Fruit fly (Drosophila melanogaster) whole organism: ENCODE data around the gene CG7131.

Source experiments
- CG8478 ChIP-seq: fragments of >200 bp; optimal IDR thresholded peaks from 2 replicates; lab custom pipeline; 2018; ENCODE audit warnings: inconsistent platforms
- Dll ChIP-seq: fragments of >200 bp; optimal IDR thresholded peaks from 2 replicates; lab custom pipeline; 2017
- EcR ChIP-seq, 2 experiments: fragments of >200 bp; optimal IDR thresholded peaks; 2 replicates each; lab custom pipeline; 2017; ENCODE audit warnings: missing biosample characterization in 2 of 2, missing genetic modification characterization in 2 of 2, missing genetic modification reagents in 2 of 2
- pan ChIP-seq: fragments of >200 bp; optimal IDR thresholded peaks from 2 replicates; lab custom pipeline; 2017
- psq ChIP-seq: fragments of >200 bp; optimal IDR thresholded peaks from 2 replicates; lab custom pipeline; 2017
- usp ChIP-seq: fragments of >200 bp; optimal IDR thresholded peaks from 2 replicates; lab custom pipeline; 2017; ENCODE audit warnings: missing biosample characterization, missing genetic modification characterization, mixed read lengths

Gene CG7131

DNA sequence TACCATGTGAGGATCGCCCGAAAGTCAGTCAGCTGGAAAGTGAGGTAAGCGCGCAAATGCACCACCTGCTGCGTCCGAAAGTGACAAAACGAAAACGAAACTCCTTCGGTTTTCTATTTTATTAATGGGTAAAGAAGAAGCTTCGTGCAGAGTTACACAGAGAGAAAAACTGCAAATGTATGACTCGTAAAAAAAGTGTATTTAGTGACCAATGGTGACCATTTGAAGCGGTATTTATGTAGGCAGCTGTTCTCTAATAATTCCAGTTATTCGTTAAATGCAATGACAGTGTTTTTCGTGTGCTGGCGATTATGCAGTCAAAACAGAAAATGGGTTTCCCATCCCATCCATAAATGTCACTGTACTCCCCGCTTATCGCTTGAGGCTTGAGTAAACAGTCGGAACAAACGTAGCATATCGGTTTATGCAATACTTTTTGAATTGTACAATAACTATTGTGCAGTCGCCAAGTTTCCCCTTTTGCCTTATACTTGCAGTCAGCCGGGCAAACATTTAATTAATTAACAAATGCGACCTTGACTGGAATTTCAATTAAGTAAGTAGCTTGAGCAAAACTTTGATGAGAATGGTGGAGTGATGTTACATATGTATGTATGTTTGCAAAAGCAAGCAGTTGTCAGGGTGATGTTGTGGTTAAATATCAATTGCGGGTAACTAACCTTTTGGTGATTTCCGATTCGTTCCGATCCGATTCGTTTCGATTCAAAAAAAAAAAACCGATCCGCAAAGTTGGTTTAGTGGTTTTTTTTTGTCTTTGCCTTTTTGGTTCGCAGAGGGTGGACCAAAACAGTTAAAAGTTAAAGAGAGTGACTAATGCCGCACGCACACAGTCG lies 9.1 kb upstream of the CG7131 start:
- TF ChIP-seq pan (lab: Kevin White, UChicago) = no peak
- no peak for TF ChIP-seq usp (GFP tag; lab: Kevin White, UChicago)
- no peak for TF ChIP-seq CG8478

DNA sequence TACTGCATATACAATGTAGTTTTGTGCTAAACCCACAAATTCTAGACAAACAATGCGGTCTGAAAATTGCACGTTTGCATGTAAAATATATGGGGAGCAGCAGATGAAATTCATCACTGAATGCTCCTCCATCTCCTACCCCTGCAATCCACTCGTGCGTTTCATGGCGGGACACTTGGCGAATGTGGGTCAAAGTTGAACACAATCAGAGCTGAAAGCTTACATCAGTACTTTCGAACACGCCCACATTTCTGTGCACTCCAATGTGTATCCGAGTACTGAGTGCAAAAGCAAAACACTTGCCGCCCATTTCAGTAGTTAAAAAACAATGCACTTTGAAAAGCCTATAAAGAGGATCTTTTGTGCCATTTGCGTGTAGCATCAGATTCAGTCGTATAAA lies 8.2 kb upstream of the CG7131 start:
- TF ChIP-seq EcR (GFP tag; optimal IDR thresholded peaks at IDR 0.05; lab: Kevin White, UChicago) (no peak), CG8478 (no peak), Dll (no peak), usp (GFP tag; lab: Kevin White, UChicago) (no peak), psq (lab: Kevin White, UChicago) (no peak), pan (lab: Kevin White, UChicago) (no peak)

DNA sequence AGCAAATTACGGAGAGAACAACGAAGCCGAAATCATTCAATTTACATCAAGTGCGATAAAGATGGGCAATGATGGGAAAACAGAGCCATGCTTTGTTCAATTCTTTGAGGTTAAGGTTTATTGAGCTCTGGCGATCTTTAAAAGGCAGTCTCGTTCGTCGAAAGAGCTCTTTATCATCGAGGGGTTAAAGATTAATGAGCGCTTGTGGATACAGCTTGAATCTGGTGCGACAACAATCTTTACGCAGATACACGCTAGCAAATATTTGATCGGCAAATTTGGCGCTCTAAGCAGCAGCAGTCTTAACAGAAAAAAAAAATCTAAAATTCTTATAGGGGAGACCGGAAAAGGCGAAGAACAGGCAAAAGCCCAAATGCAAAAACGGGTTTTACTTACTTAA lies 7.5 kb upstream of the CG7131 start:
- TF ChIP-seq Dll (no peak), psq (lab: Kevin White, UChicago) (no peak), CG8478 (no peak), EcR (GFP tag; optimal IDR thresholded peaks at IDR 0.05; lab: Kevin White, UChicago) (no peak), pan (lab: Kevin White, UChicago) (no peak), usp (GFP tag; lab: Kevin White, UChicago) (no peak)

DNA sequence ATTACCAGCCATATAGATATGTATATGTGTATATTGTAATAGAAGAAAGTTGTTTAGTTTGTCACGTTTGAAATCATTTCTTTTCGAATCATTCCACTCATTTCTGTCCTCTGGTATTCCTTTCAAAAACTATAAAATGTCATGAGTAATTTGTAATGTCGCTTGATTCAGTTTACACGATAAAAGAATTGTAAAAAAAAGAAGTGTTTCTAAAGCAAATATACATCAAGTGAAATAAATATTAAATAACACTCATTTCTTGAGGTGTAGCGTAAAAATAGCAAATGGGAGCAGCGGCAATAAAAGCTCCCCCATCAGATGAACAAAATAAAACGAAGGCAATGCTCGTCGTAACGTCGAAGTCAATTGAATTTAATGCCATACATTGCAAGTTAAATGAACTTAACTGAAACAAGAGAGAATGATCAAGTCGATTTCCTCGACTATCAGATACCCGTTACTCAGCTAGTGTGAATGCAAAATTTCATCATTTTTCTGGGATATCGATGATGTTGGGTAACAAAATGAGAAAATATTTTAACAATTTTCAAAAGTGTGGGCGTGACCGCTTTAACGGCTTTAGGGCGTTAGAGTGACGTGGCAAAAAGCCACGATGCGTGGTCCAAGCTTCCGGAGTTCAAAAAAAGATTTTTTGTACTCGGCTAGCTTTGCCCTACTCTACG lies 6.8 kb upstream of the CG7131 start:
- TF ChIP-seq usp (GFP tag; lab: Kevin White, UChicago) (no peak), pan (lab: Kevin White, UChicago) (no peak), psq (lab: Kevin White, UChicago) (no peak), EcR (GFP tag; optimal IDR thresholded peaks at IDR 0.05; lab: Kevin White, UChicago) (no peak), CG8478 (no peak), Dll (no peak)

DNA sequence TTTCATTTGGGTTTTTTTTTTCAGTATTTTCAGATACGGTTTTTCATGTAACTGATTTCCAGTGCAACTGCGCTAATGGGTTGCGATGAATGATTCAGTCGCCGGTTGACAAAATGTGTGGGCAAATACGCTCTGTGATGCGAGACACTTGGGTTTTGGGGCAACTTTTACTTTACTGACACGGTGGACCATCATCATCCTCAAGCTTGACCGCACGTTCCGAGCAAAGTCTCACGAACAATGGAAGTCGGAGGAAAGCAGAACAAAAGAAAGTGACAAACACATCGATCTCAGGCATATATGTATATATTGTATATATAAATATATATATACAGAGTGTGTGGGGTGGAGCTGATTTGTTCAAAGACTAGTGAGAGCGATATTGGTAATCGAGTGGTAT lies 5.9 kb upstream of the CG7131 start:
- TF ChIP-seq usp (GFP tag; lab: Kevin White, UChicago) (no peak), CG8478 (no peak), EcR (GFP tag; optimal IDR thresholded peaks at IDR 0.05; lab: Kevin White, UChicago) (no peak), psq (lab: Kevin White, UChicago) (no peak), pan (lab: Kevin White, UChicago) (no peak), Dll (no peak)

DNA sequence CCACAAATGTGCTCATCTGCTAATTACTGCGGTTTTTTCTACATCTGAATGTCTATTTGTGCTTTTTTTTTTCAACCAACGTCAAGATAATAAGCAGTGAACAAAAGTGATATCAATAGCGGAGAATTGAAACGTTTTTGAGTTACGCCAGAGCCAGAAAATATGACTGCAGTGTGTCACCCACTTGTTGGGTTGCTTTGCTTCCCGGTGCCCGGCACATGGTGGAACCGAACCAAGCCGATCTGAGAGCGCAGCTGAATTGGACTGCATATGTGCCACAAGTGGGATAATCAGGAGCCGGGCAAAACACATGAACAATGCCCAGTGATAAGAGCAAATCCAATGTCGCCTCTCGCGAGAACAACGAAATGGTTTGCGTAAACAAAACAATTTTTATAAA lies 3.8 kb upstream of the CG7131 start:
- no peak for TF ChIP-seq Dll
- TF ChIP-seq psq (lab: Kevin White, UChicago) = no peak

DNA sequence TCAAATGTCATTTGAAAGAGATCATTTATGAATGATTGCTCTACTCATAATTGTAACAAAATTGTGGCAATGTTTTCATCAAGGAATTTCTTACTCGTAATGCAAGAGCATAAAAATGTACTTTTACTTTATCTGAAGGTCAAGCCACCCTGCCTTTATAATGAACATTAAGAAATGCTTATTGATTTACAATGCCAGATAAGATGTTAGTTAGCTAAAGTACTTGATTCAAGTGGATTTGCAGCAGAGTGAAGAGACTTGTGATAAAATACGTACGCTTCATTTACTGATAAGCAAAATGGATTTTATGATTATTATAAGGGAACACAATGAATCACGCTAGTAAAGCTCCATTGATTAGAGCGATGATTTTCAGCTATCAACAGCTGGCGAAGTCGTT lies 3.3 kb upstream of the CG7131 start:
- TF ChIP-seq EcR (GFP tag; optimal IDR thresholded peaks at IDR 0.05; lab: Kevin White, UChicago) = no peak
- no peak for TF ChIP-seq usp (GFP tag; lab: Kevin White, UChicago)
- no peak for TF ChIP-seq pan (lab: Kevin White, UChicago)
- TF ChIP-seq CG8478 = no peak
- TF ChIP-seq psq (lab: Kevin White, UChicago) = no peak
- TF ChIP-seq Dll = no peak

DNA sequence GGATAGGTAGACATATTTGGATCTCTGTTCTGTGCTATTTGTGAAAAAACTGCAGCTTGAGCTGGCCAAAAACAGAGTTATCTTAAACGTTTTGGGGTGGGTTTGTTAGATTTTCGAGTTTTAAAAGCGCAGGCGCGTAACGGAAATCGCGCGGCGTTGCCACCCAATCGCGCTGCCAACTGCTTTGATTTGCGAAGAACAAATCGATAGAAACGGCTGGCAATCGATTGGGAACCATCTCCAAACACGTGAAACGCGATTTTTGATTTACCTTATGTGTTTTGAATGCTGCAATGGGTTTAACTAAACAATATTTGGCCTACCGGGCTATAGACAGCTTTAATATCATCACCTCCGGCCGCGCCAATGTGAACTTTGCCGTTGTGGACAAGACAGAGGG lies 5.1 kb downstream of the CG7131 start, which contains the start of the genes CG14312 and CG8064:
Gene CG14312, minus strand, starts transcription at position 88 of the 400 bp plus-strand sequence.
Gene CG8064, plus strand, starts transcription at position 220 of the 400 bp plus-strand sequence.
- TF ChIP-seq psq (lab: Kevin White, UChicago) (no peak), pan (lab: Kevin White, UChicago) (no peak), usp (GFP tag; lab: Kevin White, UChicago) (no peak), Dll (no peak), EcR (GFP tag; optimal IDR thresholded peaks at IDR 0.05; lab: Kevin White, UChicago) (no peak), CG8478 (no peak)

DNA sequence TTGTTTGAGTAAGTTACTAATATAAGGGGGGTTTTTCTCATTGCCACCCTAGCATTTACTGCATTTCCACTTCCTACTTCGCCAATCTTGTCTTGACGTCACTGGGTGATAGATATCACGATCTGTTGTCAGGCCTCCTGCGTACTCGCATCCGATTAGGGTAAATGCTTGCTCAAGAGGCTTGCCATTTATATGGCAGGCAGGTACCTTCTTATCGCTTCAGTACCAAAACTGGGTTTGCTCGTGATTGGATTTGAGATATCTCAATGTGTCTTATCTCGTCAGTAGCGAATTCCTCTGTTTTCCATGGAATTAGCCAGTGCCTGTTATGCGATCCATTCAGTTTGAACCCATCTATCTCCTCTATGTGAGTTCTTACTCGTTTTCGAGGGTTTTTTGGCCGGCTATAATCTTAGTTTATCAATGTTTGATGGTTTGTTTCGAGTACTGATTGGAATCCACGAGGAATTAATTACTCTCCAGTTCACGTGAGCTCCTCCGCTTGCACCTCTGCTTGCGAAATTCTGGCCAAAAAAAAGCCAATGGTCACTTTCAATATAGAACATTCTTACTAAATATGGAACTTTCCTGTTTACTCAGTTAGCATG lies 7.6 kb downstream of the CG7131 start:
- TF ChIP-seq usp (GFP tag; lab: Kevin White, UChicago) (no peak), CG8478 (no peak), pan (lab: Kevin White, UChicago) (no peak), psq (lab: Kevin White, UChicago) (no peak), EcR (GFP tag; optimal IDR thresholded peaks at IDR 0.05; lab: Kevin White, UChicago) (no peak), Dll (no peak)

DNA sequence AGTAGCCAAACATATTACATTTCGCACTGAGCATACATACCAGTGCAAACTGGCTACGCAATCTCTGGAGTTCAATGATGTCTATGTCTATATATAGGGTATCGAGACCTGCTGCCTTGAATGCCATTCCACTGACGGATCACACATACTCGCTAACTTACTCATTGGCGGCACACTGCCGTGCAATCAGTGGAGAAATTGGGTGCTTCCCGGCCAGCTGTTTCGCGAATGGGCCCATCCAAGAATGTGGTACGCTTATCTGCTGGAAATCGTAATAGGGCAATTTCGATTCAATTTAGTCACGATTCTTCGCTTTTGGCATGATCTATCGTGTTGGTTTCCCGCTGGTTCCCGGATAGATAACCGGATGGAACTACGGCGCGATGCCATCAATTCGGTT lies 8.4 kb downstream of the CG7131 start:
- TF ChIP-seq EcR (GFP tag; optimal IDR thresholded peaks at IDR 0.05; lab: Kevin White, UChicago) (no peak), Dll (no peak), CG8478 (no peak), psq (lab: Kevin White, UChicago) (no peak), pan (lab: Kevin White, UChicago) (no peak), usp (GFP tag; lab: Kevin White, UChicago) (no peak)

DNA sequence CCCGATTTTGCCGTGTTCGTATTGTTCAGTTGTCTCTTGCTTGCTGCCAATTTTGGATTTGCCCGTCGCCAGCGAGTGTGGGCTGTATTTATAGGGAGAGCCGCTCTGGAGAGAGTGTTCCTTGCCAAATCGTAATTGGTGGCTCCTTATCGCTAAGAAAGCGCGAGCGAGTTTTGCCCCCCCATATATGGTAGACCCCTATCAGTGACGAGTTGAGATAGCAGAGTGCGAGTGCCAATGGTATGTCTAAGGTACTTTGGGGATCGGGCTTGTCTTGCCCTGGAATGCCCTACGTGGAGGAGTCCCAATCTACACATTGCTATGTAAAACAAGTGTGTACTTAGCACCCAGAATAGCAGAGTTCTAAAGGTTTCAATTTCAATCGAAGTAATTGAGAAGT lies 9.1 kb downstream of the CG7131 start, which contains the start of gene CG7142:
Gene CG7142, minus strand, starts transcription at position 29 of the 400 bp plus-strand sequence.
- TF ChIP-seq usp (GFP tag; lab: Kevin White, UChicago) (no peak), pan (lab: Kevin White, UChicago) (no peak)

DNA sequence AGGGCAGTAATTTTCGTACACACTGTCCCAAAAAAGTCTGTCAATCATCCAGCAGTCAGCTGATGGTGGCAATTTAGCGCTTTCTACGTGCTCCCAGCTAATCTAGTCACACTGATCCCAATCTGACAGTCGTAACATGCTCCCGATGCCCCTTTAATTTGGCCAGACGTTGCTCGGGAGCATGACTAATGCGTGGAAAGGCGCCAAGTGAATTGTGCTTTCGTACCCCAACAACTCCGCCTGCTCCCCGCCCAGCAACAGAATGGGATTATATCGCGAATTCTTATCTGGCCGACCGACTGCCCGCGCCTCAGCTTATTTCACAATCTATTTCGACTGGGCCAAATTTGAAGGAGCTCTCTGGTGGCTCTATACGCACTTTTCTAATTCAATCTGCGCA lies 11.2 kb downstream of the CG7131 start:
- TF ChIP-seq usp (GFP tag; lab: Kevin White, UChicago) (no peak), CG8478 (no peak), EcR (GFP tag; optimal IDR thresholded peaks at IDR 0.05; lab: Kevin White, UChicago) (no peak), Dll (no peak), pan (lab: Kevin White, UChicago) (no peak), psq (lab: Kevin White, UChicago) (no peak)
